Worm (Caenorhabditis elegans) whole organism, L1 larva: ENCODE results near the gene C31E10.5.

ENCODE experiments used
- C16A3.4 ChIP-seq: fragments of 150-350 bp; optimal IDR thresholded peaks from 2 replicates; lab custom pipeline; 2014; ENCODE audit warnings: missing biosample characterization, missing genetic modification characterization
- F16B12.6 ChIP-seq: fragments of 150-350 bp; optimal IDR thresholded peaks from 2 replicates; lab custom pipeline; 2014; ENCODE audit warnings: missing biosample characterization, missing genetic modification characterization
- Y116A8C.19 ChIP-seq: sonication (generic microtip); optimal IDR thresholded peaks from 2 replicates; lab custom pipeline; 2016; ENCODE audit warnings: missing compliant biosample characterization, missing genetic modification characterization, borderline replicate concordance
- aha-1 ChIP-seq: fragments of 150-350 bp; optimal IDR thresholded peaks from 2 replicates; lab custom pipeline; 2014; ENCODE audit warnings: missing biosample characterization, missing genetic modification characterization
- aly-2 ChIP-seq: fragments of 150-350 bp; optimal IDR thresholded peaks from 2 replicates; lab custom pipeline; 2014; ENCODE audit warnings: missing biosample characterization, missing genetic modification characterization
- ama-1 ChIP-seq: fragments of 150-350 bp; optimal IDR thresholded peaks from 2 replicates; lab custom pipeline; 2014
- ceh-8 ChIP-seq: fragments of 200-800 bp; sonication (Bioruptor generic); optimal IDR thresholded peaks from 2 replicates; lab custom pipeline; 2018; ENCODE audit warnings: mild to moderate bottlenecking, missing genetic modification characterization, moderate library complexity, missing compliant biosample characterization
- ceh-82 ChIP-seq, 3 experiments: fragments of 150-350 bp in 1 of 3; sonication (generic microtip) in 2 of 3; optimal IDR thresholded peaks; 2 replicates each; lab custom pipeline; 2014 to 2017; ENCODE audit warnings: missing biosample characterization in 3 of 3, missing genetic modification characterization in 3 of 3
- dpl-1 ChIP-seq, 3 experiments: fragments of 150-350 bp in 2 of 3; sonication (generic microtip) in 1 of 3; optimal IDR thresholded peaks; 2 replicates each; lab custom pipeline; 2014 to 2017; ENCODE audit warnings: missing biosample characterization in 3 of 3, missing genetic modification characterization in 3 of 3, missing genetic modification reagents in 3 of 3
- dsc-1 ChIP-seq: sonication (generic microtip); optimal IDR thresholded peaks from 2 replicates; lab custom pipeline; 2016; ENCODE audit warnings: mild to moderate bottlenecking, missing genetic modification characterization, missing compliant biosample characterization
- efl-1 ChIP-seq, 4 experiments: fragments of 150-350 bp; optimal IDR thresholded peaks in 3 of 4; peaks in 1 of 4; 1 replicate in 1 of 4; 2 replicates in 3 of 4; lab custom pipeline; 2014; ENCODE audit warnings: missing biosample characterization in 2 of 4, missing genetic modification characterization in 2 of 4, missing genetic modification reagents in 2 of 4
- efl-3 ChIP-seq: fragments of 200-800 bp; sonication (Bioruptor generic); optimal IDR thresholded peaks from 2 replicates; lab custom pipeline; 2018; ENCODE audit warnings: mild to moderate bottlenecking, missing genetic modification characterization, missing compliant biosample characterization
- elt-2 ChIP-seq: sonication (generic microtip); optimal IDR thresholded peaks from 2 replicates; lab custom pipeline; 2016; ENCODE audit warnings: missing genetic modification characterization, mild to moderate bottlenecking, inconsistent platforms, missing compliant biosample characterization, missing genetic modification reagents
- ets-5 ChIP-seq: fragments of 200-800 bp; sonication (Bioruptor generic); IDR thresholded peaks from 2 replicates; pipeline ENCODE4 v1.3.6; 2022; ENCODE audit warnings: missing genetic modification characterization, missing compliant biosample characterization
- fkh-10 ChIP-seq: sonication (generic microtip); optimal IDR thresholded peaks from 2 replicates; lab custom pipeline; 2017; ENCODE audit warnings: missing biosample characterization, missing genetic modification reagents, missing genetic modification characterization
- fkh-4 ChIP-seq: sonication (generic microtip); optimal IDR thresholded peaks from 2 replicates; lab custom pipeline; 2016; ENCODE audit warnings: missing compliant biosample characterization, missing genetic modification characterization, borderline replicate concordance
- hlh-17 ChIP-seq: fragments of 200-800 bp; sonication (Bioruptor generic); optimal IDR thresholded peaks from 2 replicates; lab custom pipeline; 2018; ENCODE audit warnings: missing genetic modification characterization, mild to moderate bottlenecking, missing compliant biosample characterization, moderate library complexity, borderline replicate concordance
- isw-1 ChIP-seq: fragments of 200-800 bp; sonication (Bioruptor generic); IDR thresholded peaks from 2 replicates; pipeline ENCODE4 v1.3.6; 2022; ENCODE audit warnings: missing genetic modification characterization, missing compliant biosample characterization
- lin-14 ChIP-seq: fragments of 200-800 bp; sonication (Bioruptor generic); optimal IDR thresholded peaks from 2 replicates; lab custom pipeline; 2018; ENCODE audit warnings: mild to moderate bottlenecking, missing genetic modification characterization, moderate library complexity, missing compliant biosample characterization
- lin-35 ChIP-seq, 2 experiments: fragments of 150-350 bp; optimal IDR thresholded peaks; 2 replicates each; lab custom pipeline; 2014; ENCODE audit warnings: missing biosample characterization in 2 of 2, missing genetic modification characterization in 2 of 2, missing genetic modification reagents in 2 of 2
- lin-39 ChIP-seq: fragments of 150-350 bp; optimal IDR thresholded peaks from 2 replicates; lab custom pipeline; 2014; ENCODE audit warnings: missing biosample characterization, missing genetic modification reagents, missing genetic modification characterization
- lsy-2 ChIP-seq, 2 experiments: fragments of 150-350 bp; optimal IDR thresholded peaks; 2 replicates each; lab custom pipeline; 2014; ENCODE audit warnings: missing biosample characterization in 2 of 2, missing genetic modification characterization in 2 of 2
- mab-9 ChIP-seq: fragments of 200-800 bp; sonication (Bioruptor generic); IDR thresholded peaks from 2 replicates; pipeline ENCODE4 v1.3.6; 2022; ENCODE audit warnings: missing genetic modification reagents, missing genetic modification characterization, missing compliant biosample characterization
- mdl-1 ChIP-seq, 2 experiments: fragments of 150-350 bp; optimal IDR thresholded peaks; 2 replicates each; lab custom pipeline; 2014 to 2017; ENCODE audit warnings: missing biosample characterization in 2 of 2, missing genetic modification characterization in 2 of 2, inconsistent platforms in 1 of 2
- mep-1 ChIP-seq: fragments of 150-350 bp; optimal IDR thresholded peaks from 2 replicates; lab custom pipeline; 2014; ENCODE audit warnings: missing biosample characterization, missing genetic modification characterization
- nhr-19 ChIP-seq: fragments of 200-800 bp; sonication (Bioruptor generic); conservative IDR thresholded peaks from 2 replicates; pipeline ENCODE4 v1.3.6; 2022; ENCODE audit warnings: missing genetic modification characterization, missing compliant biosample characterization
- nhr-20 ChIP-seq: sonication (generic microtip); optimal IDR thresholded peaks from 2 replicates; lab custom pipeline; 2016; ENCODE audit warnings: mild to moderate bottlenecking, missing genetic modification characterization, missing compliant biosample characterization
- nhr-237 ChIP-seq: fragments of 150-350 bp; optimal IDR thresholded peaks from 2 replicates; lab custom pipeline; 2014; ENCODE audit warnings: missing biosample characterization, missing genetic modification characterization
- nhr-47 ChIP-seq: sonication (generic microtip); optimal IDR thresholded peaks from 2 replicates; lab custom pipeline; 2016; ENCODE audit warnings: mild to moderate bottlenecking, missing genetic modification characterization, moderate library complexity, missing compliant biosample characterization
- nhr-71 ChIP-seq: sonication (generic microtip); optimal IDR thresholded peaks from 2 replicates; lab custom pipeline; 2016; ENCODE audit warnings: mild to moderate bottlenecking, missing genetic modification characterization, moderate library complexity, missing compliant biosample characterization
- skn-1 ChIP-seq: fragments of 150-350 bp; optimal IDR thresholded peaks from 2 replicates; lab custom pipeline; 2014; ENCODE audit warnings: missing biosample characterization, missing genetic modification characterization
- snpc-4 ChIP-seq: fragments of 150-350 bp; optimal IDR thresholded peaks from 2 replicates; lab custom pipeline; 2014; ENCODE audit warnings: missing biosample characterization, missing genetic modification characterization
- snu-23 ChIP-seq: sonication (generic microtip); optimal IDR thresholded peaks from 2 replicates; lab custom pipeline; 2016; ENCODE audit warnings: missing genetic modification characterization, missing compliant biosample characterization
- sptf-1 ChIP-seq: fragments of 150-350 bp; optimal IDR thresholded peaks from 2 replicates; lab custom pipeline; 2014; ENCODE audit warnings: missing biosample characterization, missing genetic modification characterization
- swsn-7 ChIP-seq: sonication (generic microtip); optimal IDR thresholded peaks from 2 replicates; lab custom pipeline; 2016; ENCODE audit warnings: missing genetic modification characterization, missing compliant biosample characterization
- tbx-2 ChIP-seq: sonication (generic microtip); optimal IDR thresholded peaks from 2 replicates; lab custom pipeline; 2016; ENCODE audit warnings: missing genetic modification characterization, missing compliant biosample characterization
- tlp-1 ChIP-seq: fragments of 150-350 bp; optimal IDR thresholded peaks from 2 replicates; lab custom pipeline; 2014; ENCODE audit warnings: missing biosample characterization, missing genetic modification characterization
- unc-62 ChIP-seq: fragments of 150-350 bp; optimal IDR thresholded peaks from 2 replicates; lab custom pipeline; 2014; ENCODE audit warnings: missing biosample characterization, missing genetic modification reagents, missing genetic modification characterization
- unc-86 ChIP-seq: sonication (generic microtip); optimal IDR thresholded peaks from 2 replicates; lab custom pipeline; 2016; ENCODE audit warnings: missing genetic modification characterization, missing compliant biosample characterization
- zip-4 ChIP-seq: fragments of 200-800 bp; sonication (Bioruptor generic); optimal IDR thresholded peaks from 2 replicates; lab custom pipeline; 2018; ENCODE audit warnings: mild to moderate bottlenecking, missing genetic modification characterization, moderate library complexity, missing compliant biosample characterization
- ztf-11 ChIP-seq, 2 experiments: sonication (generic microtip); optimal IDR thresholded peaks; 2 replicates each; lab custom pipeline; 2016 to 2017; ENCODE audit warnings: missing genetic modification characterization in 2 of 2, missing biosample characterization in 1 of 2, missing compliant biosample characterization in 1 of 2

The C31E10.5 gene

ce11 chrX:13948810-13949209 lies 46.8 kb downstream of the C31E10.5 start, which contains the start of gene alg-1:
Gene alg-1, plus strand, starts transcription at chrX:13949110.
- TF ChIP-seq aha-1 (tag; lab: Kevin White, UChicago) (no peak), sptf-1 (tag; lab: Kevin White, UChicago) (no peak), efl-3 (GFP tag; lab: Kevin White, UChicago) (no peak), nhr-237 (tag; lab: Kevin White, UChicago) (no peak), C16A3.4 (tag; lab: Kevin White, UChicago) (no peak), isw-1 (GFP tag; lab: Robert Waterston, UW) (no peak), tlp-1 (tag; lab: Kevin White, UChicago) (no peak), ceh-82 (tag; optimal IDR thresholded peaks at IDR 0.05; lab: Kevin White, UChicago) (no peak), mdl-1 (tag; optimal IDR thresholded peaks at IDR 0.05; lab: Kevin White, UChicago) (no peak), Y116A8C.19 (tag; lab: Kevin White, UChicago) (no peak), F16B12.6 (no peak), efl-1 (optimal IDR thresholded peaks at IDR 0.05; lab: Kevin White, UChicago) (no peak), efl-1 (GFP tag; optimal IDR thresholded peaks at IDR 0.05 in 1 of 2; lab: Kevin White, UChicago) (no peak), fkh-4 (no peak), aly-2 (tag; lab: Kevin White, UChicago) (no peak)

- TF ChIP-seq ztf-11 (tag; optimal IDR thresholded peaks at IDR 0.05; lab: Kevin White, UChicago), result peak in 1 of 2 experiments; percentile 9
- peak; percentile 22 for TF ChIP-seq dsc-1 (tag; lab: Kevin White, UChicago)
- no peak for TF ChIP-seq nhr-237 (tag; lab: Kevin White, UChicago)
- TF ChIP-seq lin-14, result peak; percentile 20
- TF ChIP-seq efl-1 (optimal IDR thresholded peaks at IDR 0.05; lab: Kevin White, UChicago), result no peak
- TF ChIP-seq efl-1 (GFP tag; optimal IDR thresholded peaks at IDR 0.05 in 1 of 2; lab: Kevin White, UChicago), result peak in 1 of 2 experiments; percentile 36
- peak in 1 of 3 experiments; percentile 1 for TF ChIP-seq ceh-82 (tag; optimal IDR thresholded peaks at IDR 0.05; lab: Kevin White, UChicago)
These were observed 47.5 kb downstream of the C31E10.5 start for ce11 chrX:13948167-13948566.

- TF ChIP-seq zip-4 (GFP tag; lab: Kevin White, UChicago) (no peak), elt-2 (tag; lab: Kevin White, UChicago) (peak; percentile 25)
These were observed 48.7 kb downstream of the C31E10.5 start for ce11 chrX:13946693-13947583.

ce11 chrX:13945524-13945923 lies 50.1 kb downstream of the C31E10.5 start:
- TF ChIP-seq mab-9 (GFP tag; lab: Robert Waterston, UW) (peak; percentile 69), unc-86 (tag; lab: Kevin White, UChicago) (peak; percentile 27), dsc-1 (tag; lab: Kevin White, UChicago) (peak; percentile 54), C16A3.4 (tag; lab: Kevin White, UChicago) (peak; percentile 24), snu-23 (GFP tag; lab: Kevin White, UChicago) (peak; percentile 62), snpc-4 (tag; lab: Kevin White, UChicago) (peak; percentile 81), lin-39 (tag; lab: Kevin White, UChicago) (no peak), hlh-17 (no peak), efl-1 (optimal IDR thresholded peaks at IDR 0.05; lab: Kevin White, UChicago) (peak in 1 of 2 experiments; percentile 3), efl-1 (GFP tag; optimal IDR thresholded peaks at IDR 0.05 in 1 of 2; lab: Kevin White, UChicago) (no peak), skn-1 (peak; percentile 38), nhr-20 (peak; percentile 17), unc-62 (GFP tag; lab: Kevin White, UChicago) (no peak), lsy-2 (tag; optimal IDR thresholded peaks at IDR 0.05; lab: Kevin White, UChicago) (peak in 1 of 2 experiments; percentile 56), ama-1 (lab: Kevin White, UChicago) (no peak), nhr-71 (tag; lab: Kevin White, UChicago) (peak; percentile 73), nhr-47 (tag; lab: Kevin White, UChicago) (peak; percentile 58), ceh-8 (GFP tag; lab: Kevin White, UChicago) (peak; percentile 67), nhr-19 (peak; percentile 46), mdl-1 (tag; optimal IDR thresholded peaks at IDR 0.05; lab: Kevin White, UChicago) (peak in 1 of 2 experiments; percentile 47), mep-1 (tag; lab: Kevin White, UChicago) (peak; percentile 19), fkh-10 (GFP tag; lab: Kevin White, UChicago) (peak; percentile 83), zip-4 (GFP tag; lab: Kevin White, UChicago) (no peak), swsn-7 (tag; lab: Kevin White, UChicago) (peak; percentile 54), ceh-82 (tag; optimal IDR thresholded peaks at IDR 0.05; lab: Kevin White, UChicago) (peak; percentile 40 to 87 (median 66)), dpl-1 (GFP tag; optimal IDR thresholded peaks at IDR 0.05; lab: Kevin White, UChicago) (peak in 1 of 3 experiments; percentile 26), lin-14 (peak; percentile 87), ets-5 (no peak), lin-35 (GFP tag; optimal IDR thresholded peaks at IDR 0.05; lab: Kevin White, UChicago) (peak; percentile 23 to 38), isw-1 (GFP tag; lab: Robert Waterston, UW) (0 out of 2 replicates have a peak, but pooled peaks have one; percentile 14), tbx-2 (peak; percentile 52)
